Fruit fly (Drosophila melanogaster) whole organism, prepupa: ENCODE results near the gene Gr64f.

ENCODE experiments used
- CG6163 ChIP-seq: fragments of 200-800 bp; sonication (Bioruptor generic); IDR thresholded peaks from 3 replicates; pipeline ENCODE4 v1.3.6; 2022; ENCODE audit warnings: missing biosample characterization, missing genetic modification characterization
- Sox102F ChIP-seq: fragments of 200-800 bp; sonication (Bioruptor generic); optimal IDR thresholded peaks from 2 replicates; lab custom pipeline; 2016; ENCODE audit warnings: missing biosample characterization, mild to moderate bottlenecking, missing genetic modification characterization
- eg ChIP-seq: fragments of 200-800 bp; sonication (Bioruptor generic); IDR thresholded peaks from 3 replicates; pipeline ENCODE4 v1.3.6; 2022; ENCODE audit warnings: missing biosample characterization, missing genetic modification characterization

DNA sequence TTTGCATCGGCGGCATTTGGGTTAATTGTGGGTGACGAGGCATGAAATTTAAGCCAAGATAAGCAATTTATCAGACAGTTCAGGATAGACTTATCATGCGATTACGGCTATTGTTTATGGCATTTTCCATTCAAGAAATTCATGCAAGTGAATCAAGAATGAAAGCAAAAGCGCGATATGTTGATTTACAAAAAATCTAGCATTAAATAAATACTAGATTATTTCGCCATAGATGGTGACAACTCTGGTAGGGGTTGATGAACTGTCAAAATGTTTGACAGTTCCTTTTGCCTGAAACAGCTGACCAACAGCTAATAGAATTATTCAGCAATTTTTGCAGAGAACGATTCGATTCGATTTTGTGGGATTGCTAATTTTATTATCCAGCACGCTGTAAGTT lies 33.5 kb downstream of the Gr64f start, which contains the start of gene CG32259:
- no peak for TF ChIP-seq CG6163
- no peak for TF ChIP-seq eg (GFP tag; lab: Robert Waterston, UW)
- TF ChIP-seq Sox102F (GFP tag; lab: Kevin White, UChicago) = no peak
